Fruit fly (Drosophila melanogaster) whole organism, embryonic: ENCODE measurements around the gene Shawn.

Source experiments
- ATbp ChIP-seq: fragments of 200-800 bp; sonication (Bioruptor generic); optimal IDR thresholded peaks from 2 replicates; lab custom pipeline; 2017; ENCODE audit warnings: missing biosample characterization, mild to moderate bottlenecking, missing genetic modification characterization, missing genetic modification reagents
- Antp ChIP-seq: fragments of 200-800 bp; sonication (Bioruptor generic); optimal IDR thresholded peaks from 3 replicates; lab custom pipeline; 2016; ENCODE audit warnings: missing biosample characterization, missing genetic modification characterization
- BEAF-32 ChIP-seq: fragments of 200-800 bp; sonication (Bioruptor generic); optimal IDR thresholded peaks from 3 replicates; lab custom pipeline; 2017; ENCODE audit warnings: missing biosample characterization, missing genetic modification characterization, mild to moderate bottlenecking, moderate library complexity, missing genetic modification reagents
- CG10462 ChIP-seq: fragments of 200-800 bp; sonication (Bioruptor generic); optimal IDR thresholded peaks from 2 replicates; lab custom pipeline; 2016; ENCODE audit warnings: missing biosample characterization, missing genetic modification characterization
- CG11560 ChIP-seq: fragments of 200-800 bp; sonication (Bioruptor generic); IDR thresholded peaks from 3 replicates; pipeline ENCODE4 v1.3.6; 2022; ENCODE audit warnings: missing biosample characterization, missing genetic modification characterization
- CG12071 ChIP-seq: fragments of 200-800 bp; sonication (Bioruptor generic); optimal IDR thresholded peaks from 3 replicates; lab custom pipeline; 2018; ENCODE audit warnings: missing biosample characterization, mild to moderate bottlenecking, missing genetic modification characterization
- CG1233 ChIP-seq: fragments of 200-800 bp; sonication (Bioruptor generic); optimal IDR thresholded peaks from 4 replicates; lab custom pipeline; 2018; ENCODE audit warnings: missing biosample characterization, mild to moderate bottlenecking, missing genetic modification characterization
- CG15479 ChIP-seq: fragments of 200-800 bp; sonication (Bioruptor generic); optimal IDR thresholded peaks from 3 replicates; lab custom pipeline; 2019; ENCODE audit warnings: missing biosample characterization, mild to moderate bottlenecking, missing genetic modification characterization, moderate library complexity
- CG16815 ChIP-seq: fragments of 200-800 bp; sonication (Bioruptor generic); optimal IDR thresholded peaks from 3 replicates; lab custom pipeline; 2017; ENCODE audit warnings: missing biosample characterization, mild to moderate bottlenecking, missing genetic modification characterization
- CG17612 ChIP-seq: fragments of 200-800 bp; sonication (Bioruptor generic); IDR thresholded peaks from 2 replicates; pipeline ENCODE4 v1.3.6; 2022; ENCODE audit warnings: missing biosample characterization, missing genetic modification characterization
- CG17912 ChIP-seq: fragments of 200-800 bp; sonication (Bioruptor generic); optimal IDR thresholded peaks from 2 replicates; lab custom pipeline; 2018; ENCODE audit warnings: missing biosample characterization, mild to moderate bottlenecking, missing genetic modification characterization
- CG1832 ChIP-seq: fragments of 200-800 bp; sonication (Bioruptor generic); optimal IDR thresholded peaks from 2 replicates; lab custom pipeline; 2017; ENCODE audit warnings: missing biosample characterization, mild to moderate bottlenecking, missing genetic modification characterization, inconsistent platforms
- CG2199 ChIP-seq: fragments of 200-800 bp; sonication (Bioruptor generic); IDR thresholded peaks from 3 replicates; pipeline ENCODE4 v1.3.6; 2022; ENCODE audit warnings: missing biosample characterization, missing genetic modification characterization
- CG4328 ChIP-seq: fragments of 200-800 bp; sonication (Bioruptor generic); optimal IDR thresholded peaks from 3 replicates; lab custom pipeline; 2017; ENCODE audit warnings: missing biosample characterization, missing genetic modification reagents, missing genetic modification characterization
- CG6175 ChIP-seq: fragments of 200-800 bp; sonication (Bioruptor generic); IDR thresholded peaks from 3 replicates; pipeline ENCODE4 v1.3.6; 2022; ENCODE audit warnings: missing biosample characterization, missing genetic modification characterization
- CrebB ChIP-seq: fragments of 200-800 bp; sonication (Bioruptor generic); optimal IDR thresholded peaks from 3 replicates; lab custom pipeline; 2018; ENCODE audit warnings: missing biosample characterization, mild to moderate bottlenecking, missing genetic modification characterization
- Dll ChIP-seq: fragments of 200-800 bp; sonication (Bioruptor generic); IDR thresholded peaks from 4 replicates; pipeline ENCODE4 v1.3.6; 2022; ENCODE audit warnings: missing biosample characterization, missing genetic modification characterization; ENCODE audit not compliant: partially characterized antibody
- Dref ChIP-seq: fragments of 200-800 bp; sonication (Bioruptor generic); IDR thresholded peaks from 2 replicates; pipeline ENCODE4 v1.3.6; 2022; ENCODE audit warnings: missing biosample characterization, missing genetic modification characterization
- GATAe ChIP-seq: fragments of 200-800 bp; sonication (Bioruptor generic); conservative IDR thresholded peaks from 2 replicates; pipeline ENCODE4 v1.3.6; 2022; ENCODE audit warnings: missing biosample characterization, missing genetic modification characterization
- HLH3B ChIP-seq: fragments of 200-800 bp; sonication (Bioruptor generic); IDR thresholded peaks from 2 replicates; pipeline ENCODE4 v1.3.6; 2022; ENCODE audit warnings: missing biosample characterization, missing genetic modification characterization
- HLHmδ ChIP-seq: fragments of 200-800 bp; sonication (Bioruptor generic); optimal IDR thresholded peaks from 2 replicates; lab custom pipeline; 2018; ENCODE audit warnings: missing biosample characterization, mild to moderate bottlenecking, missing genetic modification characterization, moderate library complexity
- Hr39 ChIP-seq: fragments of >200 bp; optimal IDR thresholded peaks from 2 replicates; lab custom pipeline; 2017
- Lpt ChIP-seq: fragments of >200 bp; optimal IDR thresholded peaks from 2 replicates; lab custom pipeline; 2018; ENCODE audit warnings: missing biosample characterization, missing genetic modification characterization
- Nf-YA ChIP-seq: fragments of 200-800 bp; sonication (Bioruptor generic); IDR thresholded peaks from 2 replicates; pipeline ENCODE4 v1.3.6; 2022; ENCODE audit warnings: missing biosample characterization, missing genetic modification characterization
- Pdp1 ChIP-seq, 2 experiments: fragments of 200-800 bp; sonication (Bioruptor generic); optimal IDR thresholded peaks; 3 replicates each; lab custom pipeline; 2016; ENCODE audit warnings: missing biosample characterization in 2 of 2, missing genetic modification characterization in 2 of 2, mild to moderate bottlenecking in 1 of 2, moderate library complexity in 1 of 2
- Poxn ChIP-seq: fragments of 200-800 bp; sonication (Bioruptor generic); IDR thresholded peaks from 2 replicates; pipeline ENCODE4 v1.3.6; 2022; ENCODE audit warnings: missing biosample characterization, missing genetic modification characterization
- Taf1 ChIP-seq: fragments of 200-800 bp; sonication (Bioruptor generic); IDR thresholded peaks from 2 replicates; pipeline ENCODE4 v1.3.6; 2022; ENCODE audit warnings: missing biosample characterization, missing genetic modification characterization
- ab ChIP-seq: fragments of 200-800 bp; sonication (Bioruptor generic); optimal IDR thresholded peaks from 2 replicates; lab custom pipeline; 2016; ENCODE audit warnings: missing biosample characterization, missing genetic modification characterization
- aop ChIP-seq: fragments of 200-800 bp; sonication (Bioruptor generic); IDR thresholded peaks from 2 replicates; pipeline ENCODE4 v1.3.6; 2022; ENCODE audit warnings: missing biosample characterization, missing genetic modification characterization
- az2 ChIP-seq: fragments of 200-800 bp; sonication (Bioruptor generic); optimal IDR thresholded peaks from 3 replicates; lab custom pipeline; 2016; ENCODE audit warnings: missing biosample characterization, missing genetic modification characterization
- bab2 ChIP-seq: fragments of 200-800 bp; sonication (Bioruptor generic); optimal IDR thresholded peaks from 2 replicates; lab custom pipeline; 2016; ENCODE audit warnings: missing biosample characterization, missing genetic modification characterization
- bowl ChIP-seq: fragments of 200-800 bp; sonication (Bioruptor generic); IDR thresholded peaks from 2 replicates; pipeline ENCODE4 v1.3.6; 2022; ENCODE audit warnings: missing biosample characterization, missing genetic modification characterization
- cg ChIP-seq: fragments of 200-800 bp; sonication (Bioruptor generic); optimal IDR thresholded peaks from 3 replicates; lab custom pipeline; 2019; ENCODE audit warnings: missing biosample characterization, mild to moderate bottlenecking, missing genetic modification characterization, moderate library complexity
- chif ChIP-seq, 2 experiments: fragments of 200-800 bp; sonication (Bioruptor generic); optimal IDR thresholded peaks; 3 replicates each; lab custom pipeline; 2016; ENCODE audit warnings: missing biosample characterization in 2 of 2, missing genetic modification characterization in 2 of 2
- chinmo ChIP-seq: fragments of 200-800 bp; sonication (Bioruptor generic); IDR thresholded peaks from 4 replicates; pipeline ENCODE4 v1.3.6; 2022; ENCODE audit warnings: missing biosample characterization, missing genetic modification characterization; ENCODE audit not compliant: partially characterized antibody
- chn ChIP-seq: fragments of 200-800 bp; sonication (Bioruptor generic); optimal IDR thresholded peaks from 2 replicates; lab custom pipeline; 2016; ENCODE audit warnings: missing biosample characterization, missing genetic modification characterization
- corto ChIP-seq: fragments of 200-800 bp; sonication (Bioruptor generic); optimal IDR thresholded peaks from 2 replicates; lab custom pipeline; 2016; ENCODE audit warnings: missing biosample characterization, mild to moderate bottlenecking, missing genetic modification characterization, moderate library complexity
- gcm ChIP-seq: fragments of 200-800 bp; sonication (Bioruptor generic); optimal IDR thresholded peaks from 2 replicates; lab custom pipeline; 2019; ENCODE audit warnings: missing biosample characterization, mild to moderate bottlenecking, missing genetic modification characterization, moderate library complexity
- gt ChIP-seq: fragments of 200-800 bp; sonication (Bioruptor generic); IDR thresholded peaks from 2 replicates; pipeline ENCODE4 v1.3.6; 2022; ENCODE audit warnings: missing biosample characterization, missing genetic modification characterization
- hth ChIP-seq: fragments of >200 bp; optimal IDR thresholded peaks from 2 replicates; lab custom pipeline; 2017; ENCODE audit warnings: inconsistent platforms
- insv ChIP-seq, 2 experiments: fragments of 200-800 bp; sonication (Bioruptor generic); optimal IDR thresholded peaks; 3 replicates each; lab custom pipeline; 2016 to 2018; ENCODE audit warnings: missing biosample characterization in 2 of 2, missing genetic modification characterization in 2 of 2
- jumu ChIP-seq: fragments of 200-800 bp; sonication (Bioruptor generic); optimal IDR thresholded peaks from 3 replicates; lab custom pipeline; 2016; ENCODE audit warnings: missing biosample characterization, missing genetic modification characterization
- kni ChIP-seq: fragments of 200-800 bp; sonication (Bioruptor generic); optimal IDR thresholded peaks from 3 replicates; lab custom pipeline; 2017; ENCODE audit warnings: mild to moderate bottlenecking, missing biosample characterization, missing genetic modification reagents, missing genetic modification characterization
- luna ChIP-seq: fragments of 200-800 bp; sonication (Bioruptor generic); optimal IDR thresholded peaks from 2 replicates; lab custom pipeline; 2016; ENCODE audit warnings: missing biosample characterization, missing genetic modification characterization
- p53 ChIP-seq: fragments of 200-800 bp; sonication (Bioruptor generic); optimal IDR thresholded peaks from 2 replicates; lab custom pipeline; 2016; ENCODE audit warnings: missing biosample characterization, missing genetic modification characterization
- salm ChIP-seq: fragments of 200-800 bp; sonication (Bioruptor generic); optimal IDR thresholded peaks from 2 replicates; lab custom pipeline; 2018; ENCODE audit warnings: missing biosample characterization, mild to moderate bottlenecking, missing genetic modification characterization
- sc ChIP-seq, 3 experiments: fragments of >200 bp in 2 of 3; fragments of 200-800 bp in 1 of 3; sonication (Bioruptor generic) in 1 of 3; optimal IDR thresholded peaks; 2 replicates in 2 of 3; 3 replicates in 1 of 3; lab custom pipeline; 2017; ENCODE audit warnings: mild to moderate bottlenecking in 1 of 3, missing biosample characterization in 1 of 3, missing genetic modification characterization in 1 of 3, missing genetic modification reagents in 1 of 3
- sens-2 ChIP-seq: fragments of 200-800 bp; sonication (Bioruptor generic); IDR thresholded peaks from 2 replicates; pipeline ENCODE4 v1.3.6; 2022; ENCODE audit warnings: missing biosample characterization, missing genetic modification characterization
- sug ChIP-seq: fragments of 200-800 bp; optimal IDR thresholded peaks from 2 replicates; lab custom pipeline; 2019; ENCODE audit warnings: missing biosample characterization, mild to moderate bottlenecking, missing genetic modification characterization, moderate library complexity
- tin ChIP-seq: fragments of 200-800 bp; sonication (Bioruptor generic); optimal IDR thresholded peaks from 3 replicates; lab custom pipeline; 2016; ENCODE audit warnings: missing biosample characterization, missing genetic modification characterization
- trh ChIP-seq: fragments of 200-800 bp; sonication (Bioruptor generic); optimal IDR thresholded peaks from 2 replicates; lab custom pipeline; 2016; ENCODE audit warnings: missing biosample characterization, missing genetic modification characterization

The Shawn gene

DNA sequence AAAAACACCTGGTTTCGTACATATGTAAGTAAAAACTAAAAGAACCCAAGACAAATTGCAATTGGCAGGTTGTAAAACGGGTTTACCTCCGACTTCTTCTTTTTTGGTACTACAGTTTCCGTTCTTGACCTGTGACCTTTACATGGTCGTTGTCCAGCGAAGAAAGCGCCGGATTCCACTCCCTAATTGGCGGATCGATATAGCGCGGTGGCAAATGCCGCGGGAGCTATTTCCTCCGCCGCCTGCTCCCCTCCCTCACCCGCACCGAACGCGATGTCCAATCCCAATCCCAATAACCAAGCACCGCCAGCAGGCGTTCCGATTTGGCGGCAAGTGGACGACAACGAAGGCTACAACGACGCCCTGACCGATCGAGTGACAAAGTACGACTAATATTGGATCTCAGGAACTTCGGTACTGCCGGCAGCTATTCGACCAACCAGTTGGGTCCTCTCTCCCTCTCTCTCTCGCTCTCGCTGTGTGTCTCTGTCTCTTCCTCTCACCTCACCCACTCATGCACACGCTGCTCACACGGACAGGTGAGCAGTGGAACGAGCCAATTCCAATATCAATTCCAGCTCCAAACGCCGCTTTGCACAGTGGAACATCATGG lies 51.4 kb downstream of the Shawn start (continued):
- TF ChIP-seq Lpt (GFP tag; lab: Kevin White, UChicago) (no peak), CG17612 (GFP tag; lab: Robert Waterston, UW) (no peak), CG6175 (GFP tag; lab: Robert Waterston, UW) (peak; percentile 48; the same call in 1 of the 3 replicates), Pdp1 (GFP tag; optimal IDR thresholded peaks at IDR 0.05; lab: Kevin White, UChicago) (no peak), ab (GFP tag; lab: Kevin White, UChicago) (no peak), CG1233 (GFP tag; lab: Kevin White, UChicago) (no peak), CG11560 (tag; lab: Robert Waterston, UW) (no peak), gcm (no peak), CG1832 (peak; percentile 69), CG4328 (GFP tag; lab: Kevin White, UChicago) (no peak), HLH3B (GFP tag; lab: Robert Waterston, UW) (no peak), CG12071 (GFP tag; lab: Kevin White, UChicago) (no peak), hth (lab: Kevin White, UChicago) (no peak), CG2199 (GFP tag; lab: Robert Waterston, UW) (no peak), p53 (GFP tag; lab: Kevin White, UChicago) (no peak), Antp (GFP tag; lab: Kevin White, UChicago) (no peak), gt (GFP tag; lab: Robert Waterston, UW) (no peak), kni (GFP tag; lab: Kevin White, UChicago) (no peak), Poxn (GFP tag; lab: Robert Waterston, UW) (no peak), CG15479 (no peak), Nf-YA (GFP tag; lab: Robert Waterston, UW) (no peak), luna (no peak), sc (optimal IDR thresholded peaks at IDR 0.05; lab: Kevin White, UChicago) (no peak), sc (GFP tag; optimal IDR thresholded peaks at IDR 0.05; lab: Kevin White, UChicago) (no peak), chn (GFP tag; lab: Kevin White, UChicago) (no peak), salm (tag; lab: Kevin White, UChicago) (no peak), CG17912 (GFP tag; lab: Kevin White, UChicago) (no peak), cg (GFP tag; lab: Kevin White, UChicago) (peak; percentile 67), Dll (GFP tag; lab: Robert Waterston, UW) (0 out of 4 replicates have a peak, but pooled peaks have one; percentile 18), tin (GFP tag; lab: Kevin White, UChicago) (no peak), insv (GFP tag; optimal IDR thresholded peaks at IDR 0.05; lab: Kevin White, UChicago) (no peak), jumu (GFP tag; lab: Kevin White, UChicago) (peak; percentile 6), sens-2 (no peak), Hr39 (lab: Kevin White, UChicago) (no peak), BEAF-32 (GFP tag; lab: Kevin White, UChicago) (no peak), ATbp (GFP tag; lab: Kevin White, UChicago) (no peak), CG16815 (no peak), GATAe (GFP tag; lab: Robert Waterston, UW) (no peak), CG10462 (GFP tag; lab: Kevin White, UChicago) (no peak), corto (GFP tag; lab: Kevin White, UChicago) (no peak), HLHmδ (peak; percentile 85), Taf1 (GFP tag; lab: Robert Waterston, UW) (no peak), aop (GFP tag; lab: Robert Waterston, UW) (no peak), CrebB (tag; lab: Kevin White, UChicago) (no peak), bowl (no peak), chif (GFP tag; optimal IDR thresholded peaks at IDR 0.05; lab: Kevin White, UChicago) (no peak), sug (tag; lab: Kevin White, UChicago) (no peak), trh (GFP tag; lab: Kevin White, UChicago) (no peak), az2 (GFP tag; lab: Kevin White, UChicago) (no peak), Dref (no peak), chinmo (GFP tag; lab: Robert Waterston, UW) (0 out of 4 replicates have a peak, but pooled peaks have one; percentile 52), bab2 (no peak)
